Fruit fly (Drosophila melanogaster): ENCODE measurements around the gene CG33700.

CG33700 gene

DNA sequence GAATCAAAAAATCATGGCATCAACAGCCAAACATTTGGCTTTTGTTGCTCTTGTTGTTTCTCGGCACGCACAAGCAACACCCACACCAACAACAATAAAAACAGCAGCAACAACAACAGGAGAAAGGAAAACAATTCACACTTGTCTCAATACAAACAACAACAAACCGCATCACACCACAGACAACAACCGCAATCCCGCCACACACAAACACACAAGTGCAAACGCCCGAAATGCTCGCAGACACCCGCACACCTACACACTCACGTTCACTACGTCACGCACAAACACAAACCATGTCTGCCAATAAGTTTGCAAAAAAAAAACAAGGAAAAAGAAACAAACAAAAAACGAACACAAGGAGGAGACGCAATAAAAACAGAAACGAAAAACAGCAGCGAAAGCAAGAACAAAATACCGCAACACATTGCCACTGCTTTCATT is 57.6 kb downstream of the CG33700 start:
- TF ChIP-seq CG14655 (GFP tag; optimal IDR thresholded peaks at IDR 0.05) (no peak), CG12605 (GFP tag; IDR thresholded peaks at IDR 0.05) (peak; percentile 72; the same call in 1 of the 2 replicates), CG10348 (GFP tag; IDR thresholded peaks at IDR 0.05) (no peak), Ets98B (GFP tag; IDR thresholded peaks at IDR 0.05) (peak; percentile 80), Pif1A (GFP tag; optimal IDR thresholded peaks at IDR 0.05) (peak; percentile 59), CG32121 (GFP tag; IDR thresholded peaks at IDR 0.05) (peak; percentile 43; the same call in 1 of the 2 replicates), CG8301 (tag; optimal IDR thresholded peaks at IDR 0.05) (no peak), fd96Ca (GFP tag; IDR thresholded peaks at IDR 0.05) (peak; percentile 69), Pif1B (GFP tag; optimal IDR thresholded peaks at IDR 0.05) (no peak), CG13204 (GFP tag; optimal IDR thresholded peaks at IDR 0.05) (peak; percentile 57), rn (GFP tag; IDR thresholded peaks at IDR 0.05) (no peak), CG15710 (tag; optimal IDR thresholded peaks at IDR 0.05) (peak; percentile 35), Snoo (tag; optimal IDR thresholded peaks at IDR 0.05) (peak; percentile 12), CG8159 (tag; optimal IDR thresholded peaks at IDR 0.05) (no peak), D1 (tag; optimal IDR thresholded peaks at IDR 0.05) (no peak), CG17806 (tag; optimal IDR thresholded peaks at IDR 0.05) (no peak), CG4496 (GFP tag; IDR thresholded peaks at IDR 0.05) (peak; percentile 75), CG34367 (tag; optimal IDR thresholded peaks at IDR 0.05) (peak; percentile 26), CG9948 (tag; optimal IDR thresholded peaks at IDR 0.05) (no peak), EcR (GFP tag; optimal IDR thresholded peaks at IDR 0.05) (no peak), gl (tag; optimal IDR thresholded peaks at IDR 0.05) (peak; percentile 64)

DNA sequence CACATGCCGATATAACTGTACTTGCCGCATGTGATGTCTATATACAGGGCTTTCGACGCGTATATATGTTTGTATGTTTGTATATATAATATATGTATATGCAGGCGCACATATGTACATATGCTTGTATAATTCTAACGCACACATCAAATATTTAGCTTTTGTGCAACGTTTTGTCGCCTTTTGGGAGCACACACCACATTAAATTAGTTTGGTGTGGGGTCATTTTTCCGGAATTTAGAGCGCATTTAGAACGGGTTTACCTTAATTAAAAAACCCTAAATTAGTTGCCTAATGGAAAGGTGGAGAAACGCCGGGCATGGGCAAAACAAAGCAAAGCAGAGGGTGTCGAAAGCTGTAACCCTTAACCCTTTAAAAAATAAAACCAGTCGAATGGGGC is 58.1 kb downstream of the CG33700 start:
- TF ChIP-seq CG12605 (GFP tag; IDR thresholded peaks at IDR 0.05) (no peak), Ets98B (GFP tag; IDR thresholded peaks at IDR 0.05) (no peak), rn (GFP tag; IDR thresholded peaks at IDR 0.05) (no peak), D1 (tag; optimal IDR thresholded peaks at IDR 0.05) (no peak), CG17806 (tag; optimal IDR thresholded peaks at IDR 0.05) (no peak), CG8301 (tag; optimal IDR thresholded peaks at IDR 0.05) (no peak), CG13204 (GFP tag; optimal IDR thresholded peaks at IDR 0.05) (no peak), CG14655 (GFP tag; optimal IDR thresholded peaks at IDR 0.05) (no peak), Pif1A (GFP tag; optimal IDR thresholded peaks at IDR 0.05) (no peak), CG9948 (tag; optimal IDR thresholded peaks at IDR 0.05) (no peak), EcR (GFP tag; optimal IDR thresholded peaks at IDR 0.05) (no peak), CG15710 (tag; optimal IDR thresholded peaks at IDR 0.05) (no peak), CG10348 (GFP tag; IDR thresholded peaks at IDR 0.05) (no peak), CG32121 (GFP tag; IDR thresholded peaks at IDR 0.05) (no peak), CG34367 (tag; optimal IDR thresholded peaks at IDR 0.05) (no peak), fd96Ca (GFP tag; IDR thresholded peaks at IDR 0.05) (no peak), gl (tag; optimal IDR thresholded peaks at IDR 0.05) (no peak), CG8159 (tag; optimal IDR thresholded peaks at IDR 0.05) (no peak)

DNA sequence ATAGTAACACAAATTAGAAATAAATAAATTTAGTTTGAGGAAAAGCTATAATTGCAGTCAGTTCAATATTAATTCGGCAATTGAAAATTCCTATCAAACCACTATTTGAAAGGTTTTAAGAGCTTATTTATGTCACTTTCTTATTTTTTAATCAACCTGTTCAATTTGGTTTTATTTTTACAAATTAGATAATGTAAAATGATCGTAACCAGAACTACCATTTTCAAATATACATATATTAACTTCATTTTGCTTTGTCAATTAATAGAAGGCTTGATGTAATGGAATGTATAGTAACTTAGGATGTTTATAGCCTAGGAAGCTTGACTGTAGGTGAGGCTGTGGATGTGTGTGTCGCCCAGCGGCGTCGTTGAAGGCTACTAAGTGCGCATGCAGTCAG is 58.7 kb downstream of the CG33700 start:
- TF ChIP-seq CG8159 (tag; optimal IDR thresholded peaks at IDR 0.05) (peak; percentile 50), D1 (tag; optimal IDR thresholded peaks at IDR 0.05) (no peak), fd96Ca (GFP tag; IDR thresholded peaks at IDR 0.05) (no peak), CG9948 (tag; optimal IDR thresholded peaks at IDR 0.05) (peak; percentile 34), rn (GFP tag; IDR thresholded peaks at IDR 0.05) (no peak), CG15710 (tag; optimal IDR thresholded peaks at IDR 0.05) (peak; percentile 7), CG17806 (tag; optimal IDR thresholded peaks at IDR 0.05) (peak; percentile 26), CG10348 (GFP tag; IDR thresholded peaks at IDR 0.05) (no peak), CG8301 (tag; optimal IDR thresholded peaks at IDR 0.05) (peak; percentile 1), CG14655 (GFP tag; optimal IDR thresholded peaks at IDR 0.05) (peak; percentile 41), CG12605 (GFP tag; IDR thresholded peaks at IDR 0.05) (no peak), Snoo (tag; optimal IDR thresholded peaks at IDR 0.05) (no peak), gl (tag; optimal IDR thresholded peaks at IDR 0.05) (no peak), CG4496 (GFP tag; IDR thresholded peaks at IDR 0.05) (no peak), CG13204 (GFP tag; optimal IDR thresholded peaks at IDR 0.05) (no peak), Pif1A (GFP tag; optimal IDR thresholded peaks at IDR 0.05) (no peak), Ets98B (GFP tag; IDR thresholded peaks at IDR 0.05) (no peak), CG34367 (tag; optimal IDR thresholded peaks at IDR 0.05) (no peak), EcR (GFP tag; optimal IDR thresholded peaks at IDR 0.05) (no peak), Pif1B (GFP tag; optimal IDR thresholded peaks at IDR 0.05) (no peak), CG32121 (GFP tag; IDR thresholded peaks at IDR 0.05) (no peak)

DNA sequence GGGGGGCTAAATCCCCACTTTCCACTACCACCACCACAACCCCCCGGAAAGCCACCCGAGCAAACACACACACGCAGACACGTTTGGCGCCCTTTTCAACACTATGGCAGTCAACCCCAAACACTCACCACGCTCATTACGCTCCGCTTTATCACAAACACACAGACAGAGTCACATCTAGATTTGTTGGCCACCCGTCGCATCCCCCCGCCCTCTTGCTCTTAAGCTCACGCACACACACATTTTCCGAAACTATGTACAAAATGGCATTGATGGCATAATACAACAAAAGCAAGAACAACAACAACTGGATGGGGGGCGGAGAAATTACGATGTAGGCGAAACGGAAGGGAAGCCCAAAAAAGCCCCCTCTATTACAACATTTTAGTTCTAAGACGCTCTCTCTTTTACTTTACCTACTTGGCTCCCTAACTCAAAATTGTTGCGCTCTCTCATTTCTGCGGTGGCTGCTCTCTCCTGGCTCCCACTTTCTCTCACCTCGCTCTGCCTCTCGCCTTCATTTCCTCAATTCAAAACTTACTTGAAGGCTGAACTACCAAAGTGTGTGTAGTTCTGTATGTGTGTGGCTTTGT is 59.6 kb downstream of the CG33700 start:
- TF ChIP-seq CG8301 (tag; optimal IDR thresholded peaks at IDR 0.05) (no peak), CG10348 (GFP tag; IDR thresholded peaks at IDR 0.05) (no peak), CG8159 (tag; optimal IDR thresholded peaks at IDR 0.05) (no peak), CG17806 (tag; optimal IDR thresholded peaks at IDR 0.05) (no peak), gl (tag; optimal IDR thresholded peaks at IDR 0.05) (no peak), CG9948 (tag; optimal IDR thresholded peaks at IDR 0.05) (no peak), CG15710 (tag; optimal IDR thresholded peaks at IDR 0.05) (no peak), CG32121 (GFP tag; IDR thresholded peaks at IDR 0.05) (no peak), CG12605 (GFP tag; IDR thresholded peaks at IDR 0.05) (no peak), CG4496 (GFP tag; IDR thresholded peaks at IDR 0.05) (no peak), rn (GFP tag; IDR thresholded peaks at IDR 0.05) (no peak), EcR (GFP tag; optimal IDR thresholded peaks at IDR 0.05) (no peak), Pif1B (GFP tag; optimal IDR thresholded peaks at IDR 0.05) (no peak), CG14655 (GFP tag; optimal IDR thresholded peaks at IDR 0.05) (no peak), Ets98B (GFP tag; IDR thresholded peaks at IDR 0.05) (no peak), Pif1A (GFP tag; optimal IDR thresholded peaks at IDR 0.05) (no peak), Snoo (tag; optimal IDR thresholded peaks at IDR 0.05) (no peak), fd96Ca (GFP tag; IDR thresholded peaks at IDR 0.05) (no peak)

All from whole organism, pupa.